Worm (Caenorhabditis elegans) whole organism, L4 larva: ENCODE data around the gene tsp-6.
A peak's percentile ranks its signal among the peaks of the same experiment; 100 is the strongest.

Experiments used
- F37D6.2 ChIP-seq: sonication (generic microtip); optimal IDR thresholded peaks from 2 replicates; lab custom pipeline; 2016; ENCODE audit warnings: mild to moderate bottlenecking, missing genetic modification characterization, missing compliant biosample characterization
- R02D3.7 ChIP-seq: fragments of 150-350 bp; sonication (generic microtip); optimal IDR thresholded peaks from 3 replicates; lab custom pipeline; 2014; ENCODE audit warnings: missing biosample characterization, missing genetic modification characterization
- T20F7.1 ChIP-seq: fragments of 200-800 bp; sonication (Bioruptor generic); optimal IDR thresholded peaks from 2 replicates; lab custom pipeline; 2018; ENCODE audit warnings: mild to moderate bottlenecking, missing genetic modification characterization, missing compliant biosample characterization
- T26A8.4 ChIP-seq: fragments of 200-800 bp; sonication (Bioruptor generic); IDR thresholded peaks from 2 replicates; pipeline ENCODE4 v1.3.6; 2022; ENCODE audit warnings: missing genetic modification characterization, missing compliant biosample characterization
- Y105C5A.15 ChIP-seq: fragments of 200-800 bp; sonication (Bioruptor generic); IDR thresholded peaks from 2 replicates; pipeline ENCODE4 v1.3.6; 2022; ENCODE audit warnings: missing genetic modification characterization, missing compliant biosample characterization
- Y5F2A.4 ChIP-seq: fragments of 200-800 bp; sonication (Bioruptor generic); optimal IDR thresholded peaks from 2 replicates; lab custom pipeline; 2018; ENCODE audit warnings: mild to moderate bottlenecking, missing genetic modification characterization, missing compliant biosample characterization
- Y75B8A.6 ChIP-seq: fragments of 200-800 bp; sonication (Bioruptor generic); IDR thresholded peaks from 2 replicates; pipeline ENCODE4 v1.3.6; 2022; ENCODE audit warnings: missing genetic modification reagents, missing genetic modification characterization, missing compliant biosample characterization
- ZK337.2 ChIP-seq: fragments of 200-800 bp; sonication (Bioruptor generic); IDR thresholded peaks from 2 replicates; pipeline ENCODE4 v1.3.6; 2022; ENCODE audit warnings: missing genetic modification reagents, missing genetic modification characterization, missing compliant biosample characterization
- aly-2 ChIP-seq: sonication (generic microtip); optimal IDR thresholded peaks from 2 replicates; lab custom pipeline; 2018; ENCODE audit warnings: missing biosample characterization, missing genetic modification characterization
- ama-1 ChIP-seq: fragments of 150-350 bp; optimal IDR thresholded peaks from 2 replicates; lab custom pipeline; 2014; ENCODE audit warnings: inconsistent platforms, mixed read lengths
- arid-1 ChIP-seq: fragments of 200-800 bp; sonication (Bioruptor generic); conservative IDR thresholded peaks from 2 replicates; pipeline ENCODE4 v1.3.6; 2022; ENCODE audit warnings: missing genetic modification reagents, missing genetic modification characterization, missing compliant biosample characterization
- attf-4 ChIP-seq: sonication (generic microtip); optimal IDR thresholded peaks from 3 replicates; lab custom pipeline; 2017; ENCODE audit warnings: missing biosample characterization, missing genetic modification characterization
- ceh-20 ChIP-seq: fragments of 200-800 bp; sonication (Bioruptor generic); IDR thresholded peaks from 2 replicates; pipeline ENCODE4 v1.3.6; 2022; ENCODE audit warnings: missing genetic modification reagents, missing genetic modification characterization, missing compliant biosample characterization
- ceh-28 ChIP-seq: fragments of 150-350 bp; optimal IDR thresholded peaks from 2 replicates; lab custom pipeline; 2014; ENCODE audit warnings: missing biosample characterization, missing genetic modification reagents, missing genetic modification characterization
- ceh-32 ChIP-seq: sonication (generic microtip); optimal IDR thresholded peaks from 2 replicates; lab custom pipeline; 2016; ENCODE audit warnings: mild to moderate bottlenecking, missing genetic modification characterization, missing compliant biosample characterization; ENCODE audit not compliant: poor library complexity
- ceh-44 ChIP-seq: fragments of 200-800 bp; sonication (Bioruptor generic); IDR thresholded peaks from 2 replicates; pipeline ENCODE4 v1.3.6; 2022; ENCODE audit warnings: missing genetic modification reagents, missing genetic modification characterization, missing compliant biosample characterization
- ctbp-1 ChIP-seq: fragments of 200-800 bp; sonication (Bioruptor generic); IDR thresholded peaks from 2 replicates; pipeline ENCODE4 v1.3.6; 2022; ENCODE audit warnings: missing genetic modification reagents, missing genetic modification characterization, missing compliant biosample characterization
- daf-16 ChIP-seq, 3 experiments: sonication (generic microtip); optimal IDR thresholded peaks; 2 replicates each; lab custom pipeline; 2016 to 2017; ENCODE audit warnings: missing genetic modification characterization in 3 of 3, missing genetic modification reagents in 3 of 3, mild to moderate bottlenecking in 2 of 3, missing compliant biosample characterization in 2 of 3, missing biosample characterization in 1 of 3, moderate library complexity in 1 of 3
- daf-19 ChIP-seq: fragments of 200-800 bp; sonication (Bioruptor generic); conservative IDR thresholded peaks from 2 replicates; pipeline ENCODE4 v1.3.6; 2022; ENCODE audit warnings: missing genetic modification characterization, missing compliant biosample characterization
- dmd-8 ChIP-seq: fragments of 200-800 bp; sonication (Bioruptor generic); IDR thresholded peaks from 2 replicates; pipeline ENCODE4 v1.3.6; 2022; ENCODE audit warnings: missing genetic modification characterization, missing compliant biosample characterization
- dmd-9 ChIP-seq: fragments of 200-800 bp; sonication (Bioruptor generic); IDR thresholded peaks from 2 replicates; pipeline ENCODE4 v1.3.6; 2022; ENCODE audit warnings: missing genetic modification reagents, missing genetic modification characterization, missing compliant biosample characterization
- duxl-1 ChIP-seq: sonication (generic microtip); optimal IDR thresholded peaks from 2 replicates; lab custom pipeline; 2016; ENCODE audit warnings: mild to moderate bottlenecking, missing genetic modification characterization, moderate library complexity, missing compliant biosample characterization; ENCODE audit not compliant: poor library complexity
- egl-43 ChIP-seq: fragments of 200-800 bp; sonication (Bioruptor generic); IDR thresholded peaks from 2 replicates; pipeline ENCODE4 v1.3.6; 2022; ENCODE audit warnings: missing genetic modification reagents, missing genetic modification characterization, missing compliant biosample characterization
- gei-8 ChIP-seq: fragments of 200-800 bp; sonication (Bioruptor generic); optimal IDR thresholded peaks from 2 replicates; lab custom pipeline; 2018; ENCODE audit warnings: mild to moderate bottlenecking, missing genetic modification characterization, missing compliant biosample characterization
- hif-1 ChIP-seq, 2 experiments: sonication (generic microtip); optimal IDR thresholded peaks; 2 replicates each; lab custom pipeline; 2016 to 2017; ENCODE audit warnings: missing compliant biosample characterization in 2 of 2, missing genetic modification characterization in 2 of 2, missing genetic modification reagents in 2 of 2, missing genotype in 2 of 2, mild to moderate bottlenecking in 1 of 2
- hlh-11 ChIP-seq: fragments of 200-800 bp; sonication (Bioruptor generic); optimal IDR thresholded peaks from 2 replicates; lab custom pipeline; 2018; ENCODE audit warnings: mild to moderate bottlenecking, missing genetic modification characterization, missing compliant biosample characterization
- hmg-1.1 ChIP-seq: fragments of 200-800 bp; sonication (Bioruptor generic); IDR thresholded peaks from 2 replicates; pipeline ENCODE4 v1.3.6; 2022; ENCODE audit warnings: missing genetic modification reagents, missing genetic modification characterization, missing compliant biosample characterization
- lim-7 ChIP-seq: fragments of 200-800 bp; sonication (Bioruptor generic); IDR thresholded peaks from 2 replicates; pipeline ENCODE4 v1.3.6; 2022; ENCODE audit warnings: missing genetic modification characterization, missing compliant biosample characterization
- lin-13 ChIP-seq: fragments of 150-350 bp; optimal IDR thresholded peaks from 2 replicates; lab custom pipeline; 2014; ENCODE audit warnings: missing biosample characterization, missing genetic modification reagents, missing genetic modification characterization
- lin-15B ChIP-seq: fragments of 150-350 bp; sonication (generic microtip); optimal IDR thresholded peaks from 3 replicates; lab custom pipeline; 2014; ENCODE audit warnings: missing biosample characterization, missing genetic modification characterization
- lin-29 ChIP-seq: fragments of 200-800 bp; sonication (Bioruptor generic); IDR thresholded peaks from 2 replicates; pipeline ENCODE4 v1.3.6; 2022; ENCODE audit warnings: missing genetic modification reagents, missing genetic modification characterization, missing compliant biosample characterization
- lin-39 ChIP-seq: fragments of 150-350 bp; optimal IDR thresholded peaks from 2 replicates; lab custom pipeline; 2014; ENCODE audit warnings: missing biosample characterization, missing genetic modification reagents, missing genetic modification characterization
- lir-3 ChIP-seq: sonication (generic microtip); optimal IDR thresholded peaks from 2 replicates; lab custom pipeline; 2016; ENCODE audit warnings: mild to moderate bottlenecking, missing genetic modification characterization, missing compliant biosample characterization
- lsy-2 ChIP-seq, 2 experiments: fragments of 150-350 bp in 1 of 2; sonication (generic microtip) in 1 of 2; optimal IDR thresholded peaks; 2 replicates each; lab custom pipeline; 2014 to 2017; ENCODE audit warnings: missing biosample characterization in 2 of 2, missing genetic modification characterization in 2 of 2
- mep-1 ChIP-seq: fragments of 150-350 bp; sonication (generic microtip); optimal IDR thresholded peaks from 3 replicates; lab custom pipeline; 2014; ENCODE audit warnings: missing biosample characterization, missing genetic modification characterization
- mes-2 ChIP-seq: sonication (generic microtip); optimal IDR thresholded peaks from 2 replicates; lab custom pipeline; 2016; ENCODE audit warnings: missing genotype, mild to moderate bottlenecking, missing genetic modification characterization, missing compliant biosample characterization; ENCODE audit not compliant: poor library complexity, severe bottlenecking
- mxl-2 ChIP-seq: fragments of 200-800 bp; sonication (Bioruptor generic); conservative IDR thresholded peaks from 2 replicates; pipeline ENCODE4 v1.3.6; 2022; ENCODE audit warnings: missing genetic modification reagents, missing genetic modification characterization, missing compliant biosample characterization
- nhr-102 ChIP-seq: sonication (generic microtip); optimal IDR thresholded peaks from 2 replicates; lab custom pipeline; 2016; ENCODE audit warnings: mild to moderate bottlenecking, missing genetic modification characterization, moderate library complexity, missing compliant biosample characterization
- nhr-25 ChIP-seq: sonication (generic microtip); optimal IDR thresholded peaks from 2 replicates; lab custom pipeline; 2017; ENCODE audit warnings: missing genetic modification characterization, mild to moderate bottlenecking, missing compliant biosample characterization, antibody characterized with exemption, moderate library complexity, borderline replicate concordance; ENCODE audit not compliant: insufficient read depth
- nhr-48 ChIP-seq: sonication (generic microtip); optimal IDR thresholded peaks from 2 replicates; lab custom pipeline; 2016; ENCODE audit warnings: mild to moderate bottlenecking, missing genetic modification characterization, missing compliant biosample characterization
- nhr-6 ChIP-seq: fragments of 150-350 bp; optimal IDR thresholded peaks from 2 replicates; lab custom pipeline; 2014; ENCODE audit warnings: missing biosample characterization, missing genetic modification characterization
- nhr-77 ChIP-seq: fragments of 150-350 bp; optimal IDR thresholded peaks from 2 replicates; lab custom pipeline; 2014; ENCODE audit warnings: missing biosample characterization, missing genetic modification characterization
- php-3 ChIP-seq: fragments of 200-800 bp; sonication (Bioruptor generic); IDR thresholded peaks from 2 replicates; pipeline ENCODE4 v1.3.6; 2022; ENCODE audit warnings: missing genetic modification reagents, missing genetic modification characterization, missing compliant biosample characterization
- skn-1 ChIP-seq: fragments of 150-350 bp; optimal IDR thresholded peaks from 2 replicates; lab custom pipeline; 2014; ENCODE audit warnings: missing biosample characterization, missing genetic modification characterization
- snpc-4 ChIP-seq: fragments of 150-350 bp; optimal IDR thresholded peaks from 2 replicates; lab custom pipeline; 2014; ENCODE audit warnings: missing biosample characterization, missing genetic modification characterization
- spr-3 ChIP-seq: fragments of 200-800 bp; sonication (Bioruptor generic); optimal IDR thresholded peaks from 2 replicates; lab custom pipeline; 2018; ENCODE audit warnings: mild to moderate bottlenecking, missing genetic modification characterization, missing compliant biosample characterization
- tag-97 ChIP-seq: fragments of 200-800 bp; sonication (Bioruptor generic); IDR thresholded peaks from 2 replicates; pipeline ENCODE4 v1.3.6; 2022; ENCODE audit warnings: missing genetic modification characterization, missing compliant biosample characterization
- tra-1 ChIP-seq: fragments of 200-800 bp; sonication (Bioruptor generic); IDR thresholded peaks from 2 replicates; pipeline ENCODE4 v1.3.6; 2022; ENCODE audit warnings: missing genetic modification reagents, missing genetic modification characterization, missing compliant biosample characterization
- unc-130 ChIP-seq: sonication (generic microtip); optimal IDR thresholded peaks from 2 replicates; lab custom pipeline; 2016; ENCODE audit warnings: missing genetic modification reagents, missing genetic modification characterization, missing compliant biosample characterization
- ztf-11 ChIP-seq: fragments of 150-350 bp; optimal IDR thresholded peaks from 2 replicates; lab custom pipeline; 2014; ENCODE audit warnings: missing biosample characterization, missing genetic modification characterization

The tsp-6 gene

ce11 chrX:2843508-2843907, 23.3 kb downstream of the tsp-6 start:
- TF ChIP-seq spr-3 (GFP tag; lab: Kevin White, UChicago) (no peak), arid-1 (GFP tag; lab: Robert Waterston, UW) (no peak), unc-130 (GFP tag; lab: Kevin White, UChicago) (no peak), T26A8.4 (GFP tag; lab: Robert Waterston, UW) (0 out of 2 replicates have a peak, but pooled peaks have one; percentile 32), lim-7 (GFP tag; lab: Robert Waterston, UW) (0 out of 2 replicates have a peak, but pooled peaks have one; percentile 23), lin-15B (tag; lab: Kevin White, UChicago) (no peak), ceh-28 (tag; lab: Kevin White, UChicago) (no peak), ctbp-1 (GFP tag; lab: Robert Waterston, UW) (no peak), egl-43 (GFP tag; lab: Robert Waterston, UW) (peak; percentile 74), mxl-2 (GFP tag; lab: Robert Waterston, UW) (no peak), attf-4 (no peak), daf-19 (no peak), hlh-11 (tag; lab: Kevin White, UChicago) (peak; percentile 31), dmd-9 (GFP tag; lab: Robert Waterston, UW) (no peak), R02D3.7 (no peak), hmg-1.1 (GFP tag; lab: Robert Waterston, UW) (no peak), aly-2 (tag; lab: Kevin White, UChicago) (no peak), nhr-6 (no peak), hif-1 (tag; optimal IDR thresholded peaks at IDR 0.05; lab: Kevin White, UChicago) (peak in 1 of 2 experiments; percentile 28), gei-8 (GFP tag; lab: Kevin White, UChicago) (no peak), duxl-1 (tag; lab: Kevin White, UChicago) (no peak), nhr-77 (no peak), php-3 (GFP tag; lab: Robert Waterston, UW) (0 out of 2 replicates have a peak, but pooled peaks have one; percentile 13), Y75B8A.6 (GFP tag; lab: Robert Waterston, UW) (no peak), lir-3 (tag; lab: Kevin White, UChicago) (no peak), mep-1 (tag; lab: Kevin White, UChicago) (no peak), ztf-11 (no peak), F37D6.2 (tag; lab: Kevin White, UChicago) (no peak), nhr-25 (no peak), ceh-44 (GFP tag; lab: Robert Waterston, UW) (no peak), Y5F2A.4 (no peak), tra-1 (0 out of 2 replicates have a peak, but pooled peaks have one; percentile 42), ceh-32 (no peak), nhr-48 (tag; lab: Kevin White, UChicago) (no peak), lin-13 (GFP tag; lab: Kevin White, UChicago) (no peak), Y105C5A.15 (GFP tag; lab: Robert Waterston, UW) (no peak), tag-97 (GFP tag; lab: Robert Waterston, UW) (no peak), snpc-4 (tag; lab: Kevin White, UChicago) (peak; percentile 72), ZK337.2 (GFP tag; lab: Robert Waterston, UW) (no peak), nhr-102 (tag; lab: Kevin White, UChicago) (peak; percentile 12)

ce11 chrX:2852388-2852908, 32.2 kb downstream of the tsp-6 start, which contains the start of gene kin-29:
Gene kin-29 (minus strand): TSS chrX:2852438.
- TF ChIP-seq daf-16 (GFP tag; optimal IDR thresholded peaks at IDR 0.05; lab: Kevin White, UChicago) (peak; percentile 68 to 79), daf-16 (tag; optimal IDR thresholded peaks at IDR 0.05; lab: Kevin White, UChicago) (peak; percentile 79), ZK337.2 (GFP tag; lab: Robert Waterston, UW) (no peak), mes-2 (tag; lab: Kevin White, UChicago) (peak; percentile 65), aly-2 (tag; lab: Kevin White, UChicago) (no peak), T20F7.1 (GFP tag; lab: Kevin White, UChicago) (peak; percentile 57), ama-1 (lab: Kevin White, UChicago) (peak; percentile 23), dmd-8 (GFP tag; lab: Robert Waterston, UW) (no peak), lir-3 (tag; lab: Kevin White, UChicago) (no peak), lin-39 (no peak), lsy-2 (tag; optimal IDR thresholded peaks at IDR 0.05; lab: Kevin White, UChicago) (peak; percentile 53 to 59), ceh-20 (0 out of 2 replicates have a peak, but pooled peaks have one; percentile 48), daf-19 (no peak), lin-29 (GFP tag; lab: Robert Waterston, UW) (no peak), skn-1 (tag; lab: Kevin White, UChicago) (no peak), gei-8 (GFP tag; lab: Kevin White, UChicago) (peak; percentile 42), snpc-4 (tag; lab: Kevin White, UChicago) (no peak), duxl-1 (tag; lab: Kevin White, UChicago) (peak; percentile 53)
